Fruit fly (Drosophila melanogaster): ENCODE data around the gene CG12795.

The CG12795 gene

dm6 chr2L:3444789-3445188, 7.5 kb upstream of the CG12795 start (continued):
- peak; percentile 48 for TF ChIP-seq phol (tag; optimal IDR thresholded peaks at IDR 0.05)
- TF ChIP-seq Rfx (GFP tag; IDR thresholded peaks at IDR 0.05): peak; percentile 60
- no peak for TF ChIP-seq kay (GFP tag; optimal IDR thresholded peaks at IDR 0.05)
- TF ChIP-seq tio (GFP tag; optimal IDR thresholded peaks at IDR 0.05): no peak
- no peak for TF ChIP-seq sd (tag; optimal IDR thresholded peaks at IDR 0.05)
- TF ChIP-seq CG2120 (GFP tag; optimal IDR thresholded peaks at IDR 0.05): peak; percentile 46
- TF ChIP-seq CG30403 (GFP tag; optimal IDR thresholded peaks at IDR 0.05): peak; percentile 34
- TF ChIP-seq CG33557 (GFP tag; optimal IDR thresholded peaks at IDR 0.05): no peak
- TF ChIP-seq hth (optimal IDR thresholded peaks at IDR 0.05): no peak
- TF ChIP-seq sob (GFP tag; IDR thresholded peaks at IDR 0.05): peak; percentile 66
- TF ChIP-seq Sox100B (GFP tag; optimal IDR thresholded peaks at IDR 0.05): no peak
- TF ChIP-seq CG2116 (GFP tag; optimal IDR thresholded peaks at IDR 0.05): no peak
- TF ChIP-seq fd102C (GFP tag; optimal IDR thresholded peaks at IDR 0.05): no peak
- TF ChIP-seq CG9609 (GFP tag; optimal IDR thresholded peaks at IDR 0.05): peak; percentile 52
- peak; percentile 46 to 55 for TF ChIP-seq bsh (GFP tag; optimal IDR thresholded peaks at IDR 0.05)
- no peak for TF ChIP-seq CG10267 (tag; optimal IDR thresholded peaks at IDR 0.05)
- TF ChIP-seq CG3163 (GFP tag; optimal IDR thresholded peaks at IDR 0.05): peak; percentile 2
- no peak for TF ChIP-seq Bgb (GFP tag; IDR thresholded peaks at IDR 0.05; ENCODE audit: partially characterized antibody)
- TF ChIP-seq Xbp1 (GFP tag; optimal IDR thresholded peaks at IDR 0.05): peak; percentile 61
- TF ChIP-seq CG9437 (GFP tag; optimal IDR thresholded peaks at IDR 0.05): peak; percentile 18
- TF ChIP-seq ci (GFP tag; IDR thresholded peaks at IDR 0.05): peak; percentile 63
- no peak for TF ChIP-seq twi (tag; optimal IDR thresholded peaks at IDR 0.05)
- peak; percentile 81 for TF ChIP-seq sens (GFP tag)
- TF ChIP-seq hbn (GFP tag; IDR thresholded peaks at IDR 0.05; ENCODE audit: partially characterized antibody): no peak
- TF ChIP-seq Abd-B (GFP tag; optimal IDR thresholded peaks at IDR 0.05): peak; percentile 18
- TF ChIP-seq Xrp1 (GFP tag; IDR thresholded peaks at IDR 0.05): peak; percentile 53; the same call in 1 of the 2 replicates
- no peak for TF ChIP-seq HmgZ (tag; optimal IDR thresholded peaks at IDR 0.05)
- TF ChIP-seq ara (GFP tag; IDR thresholded peaks at IDR 0.05): no peak
- TF ChIP-seq klu (GFP tag; IDR thresholded peaks at IDR 0.05): 0 out of 2 replicates have a peak, but pooled peaks have one; percentile 27
- TF ChIP-seq CG32772 (GFP tag; IDR thresholded peaks at IDR 0.05): peak; percentile 50
- peak; percentile 95 for TF ChIP-seq Ets65A (GFP tag)
- TF ChIP-seq CG16813 (GFP tag; IDR thresholded peaks at IDR 0.05; ENCODE audit: partially characterized antibody): no peak
- TF ChIP-seq CG10209 (GFP tag; optimal IDR thresholded peaks at IDR 0.05): peak; percentile 51
- peak; percentile 28 for TF ChIP-seq CG15514 (GFP tag; optimal IDR thresholded peaks at IDR 0.05)
- TF ChIP-seq esg (GFP tag; conservative IDR thresholded peaks at IDR 0.05): peak; percentile 60
- peak; percentile 22 for TF ChIP-seq ERR (GFP tag; optimal IDR thresholded peaks at IDR 0.05)
- TF ChIP-seq shn (GFP tag; optimal IDR thresholded peaks at IDR 0.05): peak; percentile 12
- TF ChIP-seq CG8478 (optimal IDR thresholded peaks at IDR 0.05): no peak
- TF ChIP-seq inv (GFP tag; IDR thresholded peaks at IDR 0.05; ENCODE audit: partially characterized antibody): no peak
- TF ChIP-seq CG10654 (GFP tag; optimal IDR thresholded peaks at IDR 0.05): peak; percentile 2
- TF ChIP-seq B-H1 (GFP tag; IDR thresholded peaks at IDR 0.05): peak; percentile 27; the same call in 1 of the 3 replicates
- TF ChIP-seq prd (optimal IDR thresholded peaks at IDR 0.05): no peak
- peak; percentile 77 for TF ChIP-seq prd (GFP tag; IDR thresholded peaks at IDR 0.05)
- TF ChIP-seq D19A (tag; optimal IDR thresholded peaks at IDR 0.05): no peak
- TF ChIP-seq Mad (GFP tag; optimal IDR thresholded peaks at IDR 0.05): peak; percentile 51
- TF ChIP-seq ase (GFP tag; IDR thresholded peaks at IDR 0.05): 0 out of 3 replicates have a peak, but pooled peaks have one; percentile 18
- no peak for TF ChIP-seq CG18764 (GFP tag; optimal IDR thresholded peaks at IDR 0.05)
- no peak for TF ChIP-seq dimm (GFP tag; IDR thresholded peaks at IDR 0.05)
- peak; percentile 23 for TF ChIP-seq CG2875 (GFP tag; optimal IDR thresholded peaks at IDR 0.05)
- TF ChIP-seq E2f1 (GFP tag; IDR thresholded peaks at IDR 0.05): peak; percentile 45; the same call in 1 of the 2 replicates
- no peak for TF ChIP-seq MESR4 (GFP tag; optimal IDR thresholded peaks at IDR 0.05)
- TF ChIP-seq Meics (GFP tag; optimal IDR thresholded peaks at IDR 0.05): peak; percentile 21
